Fruit fly (Drosophila melanogaster) whole organism, larva: ENCODE results near the gene tho2.
A peak's percentile ranks its signal among the peaks of the same experiment; 100 is the strongest.

Experiments used
- noc ChIP-seq: fragments of 200-800 bp; sonication (Bioruptor generic); optimal IDR thresholded peaks from 3 replicates; lab custom pipeline; 2019; ENCODE audit warnings: missing biosample characterization, mild to moderate bottlenecking, missing genetic modification characterization, moderate library complexity

The tho2 gene

DNA sequence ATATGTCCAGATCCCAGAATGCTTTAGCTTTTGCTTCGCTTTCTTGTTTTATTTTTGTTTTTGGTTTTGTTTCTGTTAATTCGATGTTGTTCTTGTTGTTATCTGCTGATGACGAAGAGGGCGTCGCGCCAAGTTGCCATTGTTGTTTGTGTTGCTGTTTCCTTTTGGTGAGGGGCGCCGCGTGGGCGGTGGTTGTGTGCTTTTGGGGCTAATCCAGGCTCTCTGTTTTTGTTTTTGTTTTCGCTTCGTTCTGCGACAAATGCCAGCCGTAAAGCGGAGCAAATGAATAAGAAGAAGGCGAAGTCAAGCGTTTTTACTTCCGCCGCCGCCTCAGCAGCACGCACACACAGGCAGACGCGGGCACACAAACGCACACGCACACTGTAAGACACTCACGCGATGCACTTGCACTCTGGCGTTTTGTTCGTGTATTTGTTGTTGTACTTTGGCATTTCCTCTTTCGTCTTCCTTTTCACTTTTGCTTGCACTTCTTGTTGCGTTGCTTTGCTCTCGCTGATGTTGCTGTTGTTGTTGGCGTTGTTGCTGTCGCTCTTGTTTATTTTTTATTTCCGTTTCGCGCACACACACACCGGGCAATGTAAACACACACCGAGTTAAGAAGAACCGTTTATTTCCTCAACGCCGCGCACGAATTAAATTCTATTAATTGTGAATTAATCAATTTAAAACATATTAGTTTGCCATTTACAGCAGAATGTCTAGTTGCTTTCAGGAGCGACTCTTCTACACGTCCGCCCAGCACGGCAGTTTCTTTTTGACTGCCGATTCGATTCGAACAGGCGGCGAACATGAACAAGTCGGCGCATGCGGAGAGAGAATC is 33.2 kb upstream of the tho2 start, which contains the start of gene aop:
Gene aop (minus strand): TSS at position 786 of the 841 bp plus-strand sequence.
- no peak for TF ChIP-seq noc (tag; lab: Kevin White, UChicago)

DNA sequence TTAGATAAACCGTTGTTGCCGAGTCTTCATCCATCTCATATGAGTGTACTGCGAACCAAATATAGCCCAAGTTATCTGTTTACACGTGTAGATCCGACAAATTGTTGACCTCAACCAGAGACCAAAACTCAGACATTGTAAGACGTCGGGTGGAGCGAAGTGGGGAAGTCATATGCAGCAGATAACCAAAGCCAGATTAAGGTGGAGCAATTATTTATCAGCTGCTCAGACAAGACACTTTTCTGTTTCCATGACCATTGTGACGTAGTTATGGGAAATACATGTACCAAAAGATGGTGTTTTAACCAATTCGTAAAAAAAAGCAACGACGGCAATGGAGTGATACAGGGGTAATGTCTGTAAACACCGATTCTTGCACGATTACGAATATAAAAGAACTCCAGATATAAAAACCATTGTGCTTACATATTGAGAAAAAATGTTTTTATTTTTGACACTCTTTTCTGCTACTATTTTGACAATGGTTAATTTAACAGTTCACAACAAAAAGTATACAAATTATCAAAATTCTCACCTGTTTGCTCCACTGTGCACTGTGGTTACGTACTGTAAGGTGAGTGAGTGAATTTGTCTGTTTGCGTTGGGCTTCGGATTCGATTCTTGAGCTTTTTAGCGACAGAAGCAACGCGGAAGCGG is 32.5 kb upstream of the tho2 start:
- TF ChIP-seq noc (tag; lab: Kevin White, UChicago): peak; percentile 38

DNA sequence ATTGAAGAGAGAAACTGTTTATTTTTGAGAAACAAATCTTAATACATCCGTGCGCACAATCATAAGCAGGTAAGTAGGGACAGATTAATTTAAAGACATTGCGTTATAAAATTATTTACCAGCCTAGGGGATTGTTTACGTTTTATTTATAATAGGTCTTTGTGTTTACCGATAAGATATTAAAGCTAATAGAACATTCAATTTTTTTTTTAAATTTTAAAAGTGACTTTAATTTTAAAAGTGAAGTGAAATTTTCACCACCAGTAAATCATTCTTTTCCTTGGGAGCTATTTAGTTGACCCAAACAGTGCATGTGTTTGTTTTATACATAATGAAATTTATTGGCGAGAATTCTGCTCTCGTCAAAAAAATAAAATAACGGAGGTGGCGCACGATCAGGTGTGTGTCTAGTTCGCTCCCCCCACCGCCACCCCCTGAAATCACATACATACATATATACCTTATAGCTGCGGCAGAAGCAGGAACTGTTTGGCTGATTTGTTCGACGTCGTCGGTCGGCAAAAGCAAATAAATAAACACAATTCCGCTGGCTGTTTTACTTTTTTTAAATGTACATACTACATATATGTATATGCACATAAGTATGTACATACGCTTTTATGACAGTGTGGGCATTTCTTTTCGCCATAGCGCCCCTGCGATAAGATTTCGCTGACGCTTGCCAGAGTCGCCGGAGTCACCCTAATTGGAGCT is 31.1 kb upstream of the tho2 start:
- TF ChIP-seq noc (tag; lab: Kevin White, UChicago): peak; percentile 95

DNA sequence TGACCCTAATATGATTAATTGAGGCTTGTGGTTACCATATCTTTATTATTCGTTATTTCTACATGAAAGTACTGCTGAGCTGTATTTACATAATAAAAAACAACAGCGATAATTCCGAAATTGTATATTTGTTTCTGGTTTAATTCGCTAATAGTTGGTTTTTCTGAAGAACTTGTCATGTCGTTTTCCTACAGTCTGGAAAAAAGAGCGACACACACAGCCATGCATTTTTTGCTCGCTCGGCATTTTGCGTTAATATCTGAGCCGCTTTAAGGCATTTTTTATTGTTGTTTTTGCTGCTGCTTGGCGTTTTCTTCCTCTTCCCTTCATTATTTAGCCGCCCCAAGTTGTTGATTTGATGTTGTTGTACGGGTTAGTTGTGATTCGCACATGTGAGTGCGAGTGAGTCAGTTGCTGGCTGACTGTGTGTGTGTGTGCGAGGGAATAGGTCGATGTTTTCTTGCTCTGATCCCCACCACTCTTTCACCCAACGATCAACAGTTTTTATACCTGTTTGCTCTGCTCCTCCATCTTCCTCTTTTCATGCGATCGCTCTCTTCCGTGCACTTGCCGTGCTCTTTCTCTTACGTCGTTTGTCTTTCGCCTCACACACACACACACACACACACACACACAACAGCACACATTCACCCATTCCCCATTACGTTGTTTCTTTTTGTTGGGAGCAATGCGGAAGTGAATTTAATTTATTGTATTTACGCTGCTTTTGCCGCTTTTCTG is 30.3 kb upstream of the tho2 start:
- TF ChIP-seq noc (tag; lab: Kevin White, UChicago): peak; percentile 41

DNA sequence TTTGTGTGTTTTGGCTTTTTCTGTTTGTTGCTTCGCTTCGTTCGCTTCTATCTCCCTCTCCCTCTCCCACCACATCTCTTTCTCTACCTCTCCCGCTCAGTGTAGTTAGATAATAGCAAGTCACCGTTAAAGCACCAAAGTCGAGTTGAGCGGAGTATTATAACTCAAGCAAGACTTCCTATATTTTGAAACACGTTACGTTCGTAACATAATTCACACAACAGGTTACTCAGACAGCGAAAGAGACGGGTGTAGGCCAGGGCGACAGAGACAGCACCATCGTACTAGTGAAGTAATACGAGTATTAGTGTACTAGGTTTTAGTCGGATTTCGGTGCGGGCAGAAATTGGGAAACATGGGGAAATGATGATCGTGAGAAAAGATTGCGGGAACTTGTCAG is 28.6 kb upstream of the tho2 start:
- no peak for TF ChIP-seq noc (tag; lab: Kevin White, UChicago)

DNA sequence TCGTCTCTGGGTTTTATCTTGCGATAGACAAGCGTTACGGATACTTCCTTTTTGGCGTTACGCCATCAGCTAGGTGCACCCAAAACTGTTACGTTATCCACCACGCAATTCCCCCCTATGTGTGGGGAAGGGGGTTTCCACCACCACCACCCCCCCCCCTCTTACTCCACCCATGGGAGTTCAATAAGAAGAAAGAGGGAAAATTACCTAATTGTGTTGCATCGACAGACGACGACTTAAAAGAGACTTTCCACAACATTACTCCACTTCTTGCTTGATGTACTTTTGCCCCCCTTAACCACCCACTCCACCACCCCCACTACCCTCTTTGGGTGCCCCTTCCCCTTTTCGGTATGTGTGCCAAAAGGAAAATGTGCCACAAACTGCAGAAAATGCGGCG is 28.2 kb upstream of the tho2 start:
- no peak for TF ChIP-seq noc (tag; lab: Kevin White, UChicago)

DNA sequence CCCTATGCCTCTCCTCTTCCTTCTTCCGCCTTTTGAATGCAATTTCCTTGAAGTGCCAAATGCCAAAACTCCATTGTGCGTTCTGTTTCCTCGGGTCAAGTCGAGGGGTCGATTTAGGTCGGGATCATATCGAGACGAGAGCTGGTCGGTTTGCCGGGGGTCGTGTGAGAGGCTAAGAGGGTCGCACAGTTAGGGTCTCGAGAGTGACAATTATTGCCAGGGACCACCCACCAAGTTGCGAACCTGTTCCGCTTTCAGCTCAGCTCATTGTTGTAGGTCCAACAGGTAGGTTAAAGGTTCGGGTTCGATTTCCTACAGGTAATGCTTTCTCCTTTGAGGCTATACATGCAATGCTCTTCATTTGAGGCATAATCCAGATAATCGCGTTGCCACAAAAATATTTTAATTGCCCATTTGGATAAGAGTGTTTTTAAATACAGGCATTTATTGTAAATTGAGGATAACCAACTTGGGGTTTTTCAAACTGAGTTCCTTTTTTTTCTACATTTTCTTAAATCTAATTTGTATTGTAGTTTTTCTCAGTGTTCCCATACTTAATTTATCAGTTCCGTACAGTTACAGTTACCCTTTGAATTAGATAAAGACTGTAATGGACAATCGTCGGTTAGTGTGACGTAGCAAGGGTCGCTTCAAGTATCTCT is 27.6 kb upstream of the tho2 start:
- no peak for TF ChIP-seq noc (tag; lab: Kevin White, UChicago)

DNA sequence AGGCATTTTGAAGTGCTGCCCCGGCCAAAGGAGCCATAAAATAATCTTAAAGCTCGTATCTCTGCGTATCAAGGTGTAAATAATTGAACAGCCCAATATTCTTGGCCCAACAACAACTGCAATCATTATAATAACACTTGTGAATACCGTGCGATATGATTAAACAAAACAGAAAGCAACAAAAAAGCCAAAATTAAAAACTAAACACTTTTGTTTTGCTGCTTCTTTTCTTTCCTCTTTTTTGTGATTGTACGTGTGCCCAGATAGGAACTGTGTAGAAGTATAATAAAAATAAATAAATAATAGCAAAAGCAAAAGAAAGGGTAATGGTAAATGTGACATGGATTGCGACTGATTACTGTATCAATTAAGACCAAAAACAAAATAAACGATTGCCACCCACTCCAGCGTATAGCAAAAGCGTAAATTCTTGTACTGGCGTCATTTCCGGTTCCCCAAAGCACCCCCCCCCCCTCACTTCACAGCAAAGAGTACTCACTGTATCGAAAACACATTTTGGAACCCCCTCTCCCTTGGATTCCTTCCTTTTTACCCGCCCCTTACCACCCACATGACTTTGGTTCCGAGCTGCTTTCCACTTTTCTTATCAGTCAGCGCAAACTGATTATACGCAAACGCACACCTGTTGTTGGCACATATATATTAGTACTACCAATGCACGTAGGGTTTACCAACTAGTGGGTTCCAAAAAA is 26.5 kb upstream of the tho2 start:
- TF ChIP-seq noc (tag; lab: Kevin White, UChicago): peak; percentile 75

DNA sequence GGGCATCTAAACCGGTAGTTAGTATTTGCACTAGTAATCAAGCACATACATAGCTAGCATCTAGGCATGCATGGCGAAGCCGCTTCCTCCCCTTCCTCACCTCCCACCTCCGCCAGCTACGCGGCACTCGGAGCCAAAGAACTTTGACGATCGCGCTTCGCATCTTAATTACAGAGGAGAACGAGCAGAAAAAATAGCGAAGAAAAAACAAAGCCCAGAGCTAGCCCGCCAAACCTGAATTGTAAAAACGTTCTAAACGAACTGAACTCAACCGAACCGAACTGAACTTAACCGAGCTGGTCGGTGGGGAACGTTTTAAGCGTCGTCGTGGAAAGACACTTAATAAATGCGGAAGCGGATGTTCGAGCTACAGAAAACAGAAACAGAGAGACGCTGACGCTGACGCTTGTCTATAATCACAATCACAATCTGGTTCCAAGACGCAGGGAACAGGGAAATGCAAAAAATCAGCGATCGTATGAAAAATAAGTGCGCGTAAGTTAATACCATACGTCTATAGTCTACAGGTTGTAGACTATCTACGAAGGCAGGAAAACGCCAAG is 24.0 kb upstream of the tho2 start:
- no peak for TF ChIP-seq noc (tag; lab: Kevin White, UChicago)

DNA sequence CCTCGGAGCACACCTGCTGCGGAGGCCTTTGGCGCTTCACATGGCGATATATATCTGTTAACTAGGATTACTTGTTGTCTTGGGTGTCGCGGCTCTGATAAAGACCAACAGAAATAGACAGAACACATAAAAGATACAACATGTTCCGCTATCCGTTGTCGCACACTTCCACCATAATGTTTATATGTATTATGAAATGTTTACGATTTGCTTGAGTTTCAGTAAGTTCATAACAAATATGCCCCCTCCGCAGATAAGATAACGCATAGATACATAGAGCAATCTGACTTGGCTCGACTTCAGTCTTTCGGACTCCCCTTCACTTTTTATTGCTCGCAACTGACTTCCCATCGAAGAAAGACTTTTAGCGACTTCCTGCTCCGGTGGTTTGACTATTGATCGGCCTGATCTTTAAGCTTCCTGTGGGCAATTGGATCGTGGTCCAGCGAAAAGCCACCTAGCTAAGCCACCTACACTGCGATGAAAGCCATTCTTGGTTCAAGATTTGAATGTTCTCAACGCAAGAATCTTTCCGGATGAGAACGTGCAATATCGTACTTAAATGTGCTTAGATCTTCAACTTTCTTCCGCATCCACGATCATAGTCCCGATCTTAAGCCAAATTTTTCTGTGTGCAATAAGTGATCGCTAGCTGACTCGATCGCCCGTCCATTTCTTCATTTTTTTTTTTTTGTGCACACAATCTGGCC is 23.4 kb upstream of the tho2 start:
- TF ChIP-seq noc (tag; lab: Kevin White, UChicago): peak; percentile 9

DNA sequence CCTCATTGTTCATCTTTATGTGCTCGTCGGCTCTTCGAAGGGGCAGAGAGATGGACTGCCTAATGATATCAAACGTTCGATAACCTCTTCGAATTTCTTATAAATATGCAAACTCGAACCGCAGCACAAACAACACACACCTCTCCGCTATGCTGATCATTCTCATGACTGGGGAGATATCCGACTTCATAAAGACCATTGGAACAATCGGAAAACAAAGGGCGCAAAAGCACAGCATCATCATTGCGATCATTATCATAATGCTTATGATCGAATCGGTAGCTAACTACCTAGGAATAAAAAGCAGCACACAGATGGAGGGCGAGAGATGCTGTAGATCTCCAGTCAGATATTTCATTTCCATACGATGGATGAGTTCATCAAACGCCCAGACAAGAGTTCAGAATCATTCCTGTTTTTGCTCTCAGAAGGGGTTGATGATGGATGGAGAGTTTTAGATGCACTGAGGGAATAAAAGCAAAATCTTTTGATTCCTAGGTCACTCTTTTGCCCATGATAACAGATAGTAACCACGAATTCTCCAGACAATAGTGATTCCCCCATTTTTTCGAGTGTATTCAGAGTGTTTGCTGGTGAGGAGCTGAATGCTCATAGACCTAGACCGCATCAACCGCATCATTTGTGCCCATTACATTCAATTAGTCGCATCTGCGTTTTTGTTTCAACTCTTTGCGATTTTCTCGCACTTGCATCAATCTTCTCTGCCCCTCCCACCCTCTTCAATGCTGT is 22.1 kb upstream of the tho2 start:
- TF ChIP-seq noc (tag; lab: Kevin White, UChicago): no peak

DNA sequence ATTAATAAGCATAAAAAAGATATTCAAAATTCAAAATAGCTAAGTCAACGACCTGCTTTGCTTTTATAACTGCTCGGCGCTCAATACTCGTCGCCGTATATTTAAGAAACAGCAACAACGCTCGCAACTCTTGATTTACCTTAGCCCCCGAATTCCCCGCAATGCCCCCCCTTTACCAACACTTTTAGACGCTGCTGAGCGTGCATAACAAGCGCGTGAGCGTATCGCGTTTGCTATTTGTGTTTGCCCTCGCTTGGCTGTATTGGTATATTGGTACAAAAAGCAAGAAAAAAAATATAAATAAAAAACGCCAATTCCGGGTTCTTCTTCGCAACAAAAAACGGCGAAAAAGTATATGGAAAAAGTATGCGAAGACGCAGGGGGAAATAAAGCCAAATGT is 20.9 kb upstream of the tho2 start:
- peak; percentile 67 for TF ChIP-seq noc (tag; lab: Kevin White, UChicago)

DNA sequence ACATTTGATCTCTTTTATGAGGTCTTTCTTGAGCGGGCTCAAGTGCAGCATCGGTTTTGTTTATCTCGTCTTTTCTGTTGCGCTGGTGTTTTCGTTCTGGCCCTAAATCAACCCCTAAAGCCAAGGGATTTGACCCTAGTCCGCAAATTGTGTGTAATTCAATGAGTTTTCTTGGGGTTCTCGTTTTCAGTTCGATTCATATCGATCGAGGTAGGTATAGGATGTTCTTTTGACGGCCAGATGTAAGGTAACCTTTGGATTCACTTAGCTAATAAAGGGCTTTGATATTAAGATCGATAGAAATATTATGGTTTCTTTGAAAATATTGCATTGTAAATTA is 20.2 kb upstream of the tho2 start:
- TF ChIP-seq noc (tag; lab: Kevin White, UChicago): no peak
